Worm (Caenorhabditis elegans) whole organism, L3 larva: ENCODE measurements around the gene srh-24.

ENCODE experiments used
- R02D3.7 ChIP-seq: fragments of 150-350 bp; optimal IDR thresholded peaks from 2 replicates; lab custom pipeline; 2014; ENCODE audit warnings: missing biosample characterization, missing genetic modification characterization
- ama-1 ChIP-seq: fragments of 150-350 bp; optimal IDR thresholded peaks from 2 replicates; lab custom pipeline; 2018
- elt-3 ChIP-seq, 3 experiments: fragments of 150-350 bp in 1 of 3; sonication (generic microtip) in 2 of 3; optimal IDR thresholded peaks; 2 replicates in 2 of 3; 4 replicates in 1 of 3; lab custom pipeline; 2014 to 2017; ENCODE audit warnings: missing biosample characterization in 3 of 3, missing genetic modification characterization in 3 of 3
- jun-1 ChIP-seq: fragments of 150-350 bp; optimal IDR thresholded peaks from 2 replicates; lab custom pipeline; 2014; ENCODE audit warnings: missing biosample characterization, missing genetic modification reagents, missing genetic modification characterization
- nhr-11 ChIP-seq: fragments of 150-350 bp; optimal IDR thresholded peaks from 2 replicates; lab custom pipeline; 2014; ENCODE audit warnings: missing biosample characterization, missing genetic modification characterization
- nhr-25 ChIP-seq: sonication (generic microtip); optimal IDR thresholded peaks from 2 replicates; lab custom pipeline; 2017; ENCODE audit warnings: missing biosample characterization, missing genetic modification characterization
- pha-4 ChIP-seq: fragments of 150-350 bp; optimal IDR thresholded peaks from 2 replicates; lab custom pipeline; 2014; ENCODE audit warnings: missing biosample characterization, missing genetic modification reagents, missing genetic modification characterization
- skn-1 ChIP-seq: fragments of 150-350 bp; optimal IDR thresholded peaks from 2 replicates; lab custom pipeline; 2014; ENCODE audit warnings: missing biosample characterization, missing genetic modification characterization
- snpc-4 ChIP-seq: fragments of 150-350 bp; optimal IDR thresholded peaks from 2 replicates; lab custom pipeline; 2014; ENCODE audit warnings: missing biosample characterization, missing genetic modification characterization
- ztf-11 ChIP-seq: fragments of 150-350 bp; optimal IDR thresholded peaks from 2 replicates; lab custom pipeline; 2014; ENCODE audit warnings: missing biosample characterization, missing genetic modification characterization
- ztf-4 ChIP-seq: fragments of 150-350 bp; optimal IDR thresholded peaks from 2 replicates; lab custom pipeline; 2014; ENCODE audit warnings: missing biosample characterization, missing genetic modification characterization

ce11 chrV:14010021-14010420 is 49.2 kb upstream of the srh-24 start:
- TF ChIP-seq ama-1 (no peak), nhr-11 (tag; lab: Kevin White, UChicago) (no peak), nhr-25 (no peak), pha-4 (tag; lab: Kevin White, UChicago) (no peak), R02D3.7 (tag; lab: Kevin White, UChicago) (no peak), ztf-11 (tag; lab: Kevin White, UChicago) (no peak), ztf-4 (no peak), jun-1 (tag; lab: Kevin White, UChicago) (no peak), skn-1 (tag; lab: Kevin White, UChicago) (no peak), elt-3 (tag; optimal IDR thresholded peaks at IDR 0.05; lab: Kevin White, UChicago) (no peak), snpc-4 (tag; lab: Kevin White, UChicago) (no peak)
